Fruit fly (Drosophila melanogaster) Kc167 (cell line): Measurements from ENCODE around the gene Slmap.

Source experiments
- Myc ChIP-seq: fragments of >200 bp; optimal IDR thresholded peaks from 2 replicates; lab custom pipeline; 2017; ENCODE audit warnings: missing external identifiers
- h ChIP-seq: fragments of >200 bp; optimal IDR thresholded peaks from 3 replicates; lab custom pipeline; 2018; ENCODE audit warnings: missing external identifiers
- insv ChIP-seq: fragments of >200 bp; optimal IDR thresholded peaks from 3 replicates; lab custom pipeline; 2018; ENCODE audit warnings: missing external identifiers
- psq ChIP-seq: fragments of >200 bp; optimal IDR thresholded peaks from 2 replicates; lab custom pipeline; 2017; ENCODE audit warnings: missing external identifiers
- ttk ChIP-seq: sonication (Bioruptor generic); optimal IDR thresholded peaks from 2 replicates; lab custom pipeline; 2017; ENCODE audit warnings: missing external identifiers

dm6 chr2L:22570066-22570465 lies 8.8 kb upstream of the Slmap start:
- TF ChIP-seq insv (lab: Kevin White, UChicago): no peak
- no peak for TF ChIP-seq h
- no peak for TF ChIP-seq Myc
- TF ChIP-seq psq: no peak
- no peak for TF ChIP-seq ttk (lab: Kevin White, UChicago)
